Worm (Caenorhabditis elegans) whole organism, mixed stage, embryonic: ENCODE results near the gene tkr-1.

Experiments used
- bed-3 ChIP-seq: fragments of 200-800 bp; sonication (Bioruptor generic); optimal IDR thresholded peaks from 3 replicates; lab custom pipeline; 2018; ENCODE audit warnings: mild to moderate bottlenecking, missing genetic modification characterization, moderate library complexity, missing compliant biosample characterization
- ceh-39 ChIP-seq: fragments of 150-350 bp; optimal IDR thresholded peaks from 2 replicates; lab custom pipeline; 2014; ENCODE audit warnings: missing biosample characterization, missing genetic modification characterization
- ceh-43 ChIP-seq: fragments of 200-800 bp; sonication (Bioruptor generic); optimal IDR thresholded peaks from 2 replicates; lab custom pipeline; 2018; ENCODE audit warnings: mild to moderate bottlenecking, missing genetic modification characterization, moderate library complexity, missing compliant biosample characterization
- ceh-83 ChIP-seq: fragments of 200-800 bp; sonication (Bioruptor generic); optimal IDR thresholded peaks from 2 replicates; lab custom pipeline; 2018; ENCODE audit warnings: mild to moderate bottlenecking, missing genetic modification characterization, missing compliant biosample characterization
- ces-1 ChIP-seq: fragments of 150-350 bp; optimal IDR thresholded peaks from 2 replicates; lab custom pipeline; 2014; ENCODE audit warnings: missing biosample characterization, missing genetic modification reagents, missing genetic modification characterization
- cnd-1 ChIP-seq: fragments of 200-800 bp; sonication (Bioruptor generic); optimal IDR thresholded peaks from 2 replicates; lab custom pipeline; 2018; ENCODE audit warnings: mild to moderate bottlenecking, missing genetic modification characterization, missing compliant biosample characterization
- drap-1 ChIP-seq: fragments of 200-800 bp; sonication (Bioruptor generic); optimal IDR thresholded peaks from 3 replicates; lab custom pipeline; 2018; ENCODE audit warnings: mild to moderate bottlenecking, missing genetic modification characterization, missing compliant biosample characterization
- elt-1 ChIP-seq: sonication (generic microtip); optimal IDR thresholded peaks from 2 replicates; lab custom pipeline; 2017; ENCODE audit warnings: missing genetic modification characterization, mild to moderate bottlenecking, missing compliant biosample characterization, antibody characterized with exemption, moderate library complexity, borderline replicate concordance; ENCODE audit not compliant: insufficient read depth
- elt-3 ChIP-seq: fragments of 150-350 bp; optimal IDR thresholded peaks from 2 replicates; lab custom pipeline; 2014; ENCODE audit warnings: missing biosample characterization, missing genetic modification characterization
- flh-1 ChIP-seq: fragments of 200-800 bp; sonication (Bioruptor generic); optimal IDR thresholded peaks from 2 replicates; lab custom pipeline; 2018; ENCODE audit warnings: mild to moderate bottlenecking, missing genetic modification characterization, moderate library complexity, missing compliant biosample characterization
- ham-2 ChIP-seq: fragments of 200-800 bp; sonication (Bioruptor generic); optimal IDR thresholded peaks from 2 replicates; lab custom pipeline; 2018; ENCODE audit warnings: mild to moderate bottlenecking, missing genetic modification characterization, missing compliant biosample characterization
- hlh-1 ChIP-seq: fragments of 150-350 bp; optimal IDR thresholded peaks from 2 replicates; lab custom pipeline; 2014; ENCODE audit warnings: missing biosample characterization, missing genetic modification reagents, missing genetic modification characterization
- lin-13 ChIP-seq: fragments of 150-350 bp; optimal IDR thresholded peaks from 2 replicates; lab custom pipeline; 2014; ENCODE audit warnings: missing biosample characterization, missing genetic modification characterization
- lin-32 ChIP-seq: fragments of 200-800 bp; sonication (Bioruptor generic); optimal IDR thresholded peaks from 2 replicates; lab custom pipeline; 2018; ENCODE audit warnings: mild to moderate bottlenecking, missing genetic modification characterization, missing compliant biosample characterization
- lsy-2 ChIP-seq: fragments of 150-350 bp; optimal IDR thresholded peaks from 2 replicates; lab custom pipeline; 2014; ENCODE audit warnings: missing biosample characterization, missing genetic modification characterization
- mab-5 ChIP-seq: fragments of 150-350 bp; optimal IDR thresholded peaks from 2 replicates; lab custom pipeline; 2014; ENCODE audit warnings: missing biosample characterization, missing genetic modification characterization
- mep-1 ChIP-seq: fragments of 150-350 bp; optimal IDR thresholded peaks from 2 replicates; lab custom pipeline; 2017; ENCODE audit warnings: missing biosample characterization, missing genetic modification reagents, missing genetic modification characterization, inconsistent platforms
- mls-2 ChIP-seq: sonication (generic microtip); optimal IDR thresholded peaks from 2 replicates; lab custom pipeline; 2016; ENCODE audit warnings: mild to moderate bottlenecking, missing genetic modification characterization, moderate library complexity, missing compliant biosample characterization
- nhr-2 ChIP-seq: fragments of 150-350 bp; optimal IDR thresholded peaks from 2 replicates; lab custom pipeline; 2014; ENCODE audit warnings: missing biosample characterization, missing genetic modification characterization
- nhr-76 ChIP-seq: sonication (generic microtip); optimal IDR thresholded peaks from 2 replicates; lab custom pipeline; 2017; ENCODE audit warnings: missing biosample characterization, missing genetic modification characterization
- pha-4 ChIP-seq: fragments of 150-350 bp; optimal IDR thresholded peaks from 2 replicates; lab custom pipeline; 2018; ENCODE audit warnings: missing biosample characterization, missing genetic modification reagents, missing genetic modification characterization
- snpc-4 ChIP-seq: fragments of 150-350 bp; optimal IDR thresholded peaks from 2 replicates; lab custom pipeline; 2014; ENCODE audit warnings: missing biosample characterization, missing genetic modification characterization
- sptf-1 ChIP-seq: sonication (generic microtip); optimal IDR thresholded peaks from 2 replicates; lab custom pipeline; 2017; ENCODE audit warnings: mild to moderate bottlenecking, missing genetic modification characterization, moderate library complexity, missing compliant biosample characterization
- unc-39 ChIP-seq: fragments of 150-350 bp; optimal IDR thresholded peaks from 2 replicates; lab custom pipeline; 2014; ENCODE audit warnings: missing biosample characterization, missing genetic modification characterization
- unc-62 ChIP-seq: fragments of 150-350 bp; optimal IDR thresholded peaks from 2 replicates; lab custom pipeline; 2014; ENCODE audit warnings: missing biosample characterization, missing genetic modification reagents, missing genetic modification characterization
- zip-8 ChIP-seq: fragments of 150-350 bp; optimal IDR thresholded peaks from 2 replicates; lab custom pipeline; 2014; ENCODE audit warnings: missing biosample characterization, missing genetic modification characterization

Gene tkr-1

DNA sequence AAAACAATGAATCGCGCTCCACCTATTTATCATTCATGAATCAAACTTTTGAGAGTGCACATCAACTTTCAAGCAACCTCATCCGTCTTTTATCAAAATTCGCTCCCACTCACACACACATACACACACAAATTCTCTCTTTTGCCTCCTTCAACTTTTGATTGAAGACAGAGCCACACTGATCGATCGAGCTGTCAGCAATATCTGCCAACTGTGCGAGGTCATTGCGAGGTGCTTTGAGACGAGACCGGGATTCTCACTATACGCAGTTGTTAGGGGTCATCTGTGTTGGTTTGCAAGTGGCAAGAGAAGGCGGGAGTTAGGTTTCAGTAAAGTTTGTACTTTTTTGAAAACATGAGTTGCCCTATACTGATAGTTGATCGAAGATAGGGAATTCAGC, 37.5 kb upstream of the tkr-1 start:
- TF ChIP-seq elt-3 (tag; lab: Kevin White, UChicago) = no peak
- peak; percentile 99 for TF ChIP-seq hlh-1 (tag; lab: Kevin White, UChicago)
- no peak for TF ChIP-seq pha-4 (tag; lab: Kevin White, UChicago)
- TF ChIP-seq bed-3 (GFP tag; lab: Kevin White, UChicago) = no peak
- no peak for TF ChIP-seq mep-1 (tag; lab: Kevin White, UChicago)
- TF ChIP-seq nhr-2 (tag; lab: Kevin White, UChicago) = no peak
- TF ChIP-seq unc-62 (GFP tag; lab: Kevin White, UChicago) = peak; percentile 98

DNA sequence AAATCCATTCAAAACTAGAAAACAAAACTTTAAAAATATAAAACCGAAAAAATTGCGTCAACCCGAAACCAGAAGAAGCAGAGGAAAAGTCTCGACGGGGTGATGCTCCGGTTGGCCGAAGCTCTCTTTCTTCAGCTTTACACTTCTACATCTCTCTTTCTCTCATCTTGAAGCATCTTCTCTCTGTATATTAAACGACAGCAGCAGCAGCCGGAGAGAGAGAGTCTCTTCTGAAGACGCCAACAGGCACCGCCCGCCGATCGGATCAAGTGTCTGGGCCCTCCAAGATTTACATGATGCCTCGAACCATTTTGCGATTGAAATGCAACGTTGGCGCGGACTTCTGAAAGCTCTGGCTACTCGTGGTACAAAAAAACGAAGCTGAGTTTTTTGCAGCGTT, 36.9 kb upstream of the tkr-1 start:
- TF ChIP-seq elt-1 = no peak
- TF ChIP-seq unc-62 (GFP tag; lab: Kevin White, UChicago) = peak; percentile 24
- peak; percentile 91 for TF ChIP-seq hlh-1 (tag; lab: Kevin White, UChicago)

DNA sequence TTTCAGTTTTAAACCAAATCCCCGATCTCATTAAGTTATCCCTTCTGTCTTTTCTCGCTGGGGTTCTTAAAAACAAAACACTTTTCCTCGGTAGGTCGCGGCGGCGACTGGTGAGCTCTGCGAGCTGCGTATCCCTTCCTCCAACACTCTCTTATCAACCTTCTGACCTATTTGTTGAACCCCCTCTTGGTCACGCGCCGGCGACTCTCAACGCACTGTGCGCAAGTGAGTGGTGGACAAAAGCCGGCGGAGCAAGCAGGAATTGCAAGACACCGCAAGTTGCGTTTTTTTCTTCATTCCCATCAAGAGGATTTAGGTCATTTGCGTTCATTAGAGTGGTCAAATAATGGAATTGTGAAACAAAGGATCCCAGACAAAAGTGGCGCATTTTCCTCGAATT, 29.8 kb upstream of the tkr-1 start:
- TF ChIP-seq pha-4 (tag; lab: Kevin White, UChicago) (peak; percentile 34), elt-3 (tag; lab: Kevin White, UChicago) (no peak)

- no peak for TF ChIP-seq lin-13 (tag; lab: Kevin White, UChicago)
- no peak for TF ChIP-seq zip-8 (tag; lab: Kevin White, UChicago)
- no peak for TF ChIP-seq mls-2
- TF ChIP-seq pha-4 (tag; lab: Kevin White, UChicago) = no peak
- TF ChIP-seq snpc-4 (tag; lab: Kevin White, UChicago) = no peak
- TF ChIP-seq hlh-1 (tag; lab: Kevin White, UChicago) = no peak
- TF ChIP-seq mep-1 (tag; lab: Kevin White, UChicago) = no peak
- TF ChIP-seq elt-1 = no peak
These were observed 28.1 kb upstream of the tkr-1 start, which contains the start of gene chtb-1 for ce11 chrIII:9355412-9355969. TSS of gene chtb-1 (minus strand) at chrIII:9355462.

ce11 chrIII:9359060-9359459, 24.5 kb upstream of the tkr-1 start, which contains the start of gene K04H4.5:
TSS of gene K04H4.5 (plus strand) at chrIII:9359360.
- TF ChIP-seq hlh-1 (tag; lab: Kevin White, UChicago) = no peak
- no peak for TF ChIP-seq unc-39
- no peak for TF ChIP-seq ceh-83 (GFP tag; lab: Kevin White, UChicago)
- no peak for TF ChIP-seq lsy-2
- no peak for TF ChIP-seq unc-62 (GFP tag; lab: Kevin White, UChicago)
- TF ChIP-seq flh-1 (GFP tag; lab: Kevin White, UChicago) = no peak
- no peak for TF ChIP-seq zip-8 (tag; lab: Kevin White, UChicago)
- TF ChIP-seq drap-1 (GFP tag; lab: Kevin White, UChicago) = no peak
- TF ChIP-seq lin-13 (tag; lab: Kevin White, UChicago) = no peak
- TF ChIP-seq ham-2 (GFP tag; lab: Kevin White, UChicago) = no peak
- no peak for TF ChIP-seq mab-5
- TF ChIP-seq mls-2 = no peak
- no peak for TF ChIP-seq ces-1 (GFP tag; lab: Kevin White, UChicago)
- TF ChIP-seq nhr-76 = no peak
- no peak for TF ChIP-seq cnd-1
- TF ChIP-seq sptf-1 (tag; lab: Kevin White, UChicago) = no peak

DNA sequence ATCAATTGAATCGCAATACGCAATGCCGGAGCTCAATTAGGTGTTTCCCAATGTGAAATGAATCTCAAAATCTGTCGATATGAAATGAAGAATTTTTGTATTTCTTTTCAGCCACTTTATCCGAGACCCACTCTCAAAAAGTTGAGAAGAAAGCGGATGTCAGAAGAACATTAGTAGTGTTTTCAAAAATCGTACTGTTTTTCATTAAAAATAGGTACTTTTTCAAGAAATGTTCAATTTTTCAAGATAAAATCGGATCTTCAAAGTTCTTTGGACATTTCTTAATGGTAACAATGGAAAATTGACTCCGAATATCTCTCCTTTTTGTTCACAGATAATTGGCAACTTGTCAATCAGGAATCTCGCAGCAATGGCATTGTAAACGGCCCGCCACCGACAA, 22.4 kb upstream of the tkr-1 start, which contains the start of gene flp-25:
Gene flp-25 (plus strand): TSS at position 301 of the 400 bp plus-strand sequence.
- no peak for TF ChIP-seq mep-1 (tag; lab: Kevin White, UChicago)

DNA sequence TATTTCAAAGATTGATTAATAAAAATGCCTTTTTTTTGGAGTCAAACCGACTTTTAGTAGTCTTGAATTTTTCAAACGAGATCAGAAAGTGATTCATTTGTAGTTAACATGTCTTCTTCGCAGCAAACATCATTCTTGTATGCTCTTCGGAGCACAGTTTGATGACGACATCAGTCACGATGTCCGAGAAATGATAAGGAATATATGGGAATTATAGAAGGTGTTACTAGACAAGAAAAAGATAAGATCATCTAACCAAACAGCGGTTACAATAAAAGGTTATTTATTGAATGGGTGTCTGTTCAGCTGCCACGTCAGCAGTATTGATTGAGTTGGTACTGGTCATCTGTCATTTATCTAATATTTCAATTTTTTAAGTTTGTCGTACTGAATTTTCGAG, 17.2 kb upstream of the tkr-1 start:
- no peak for TF ChIP-seq nhr-2 (tag; lab: Kevin White, UChicago)
- no peak for TF ChIP-seq ceh-43
- no peak for TF ChIP-seq hlh-1 (tag; lab: Kevin White, UChicago)
- TF ChIP-seq lin-13 (tag; lab: Kevin White, UChicago) = no peak
- no peak for TF ChIP-seq lin-32 (GFP tag; lab: Kevin White, UChicago)
- TF ChIP-seq ceh-39 = no peak
- no peak for TF ChIP-seq bed-3 (GFP tag; lab: Kevin White, UChicago)
